Fruit fly (Drosophila melanogaster) whole organism, wandering third instar larva: ENCODE measurements around the gene Sbp2.

ENCODE experiments used
- Abd-B ChIP-seq: fragments of >200 bp; optimal IDR thresholded peaks from 2 replicates; lab custom pipeline; 2017; ENCODE audit warnings: missing biosample characterization, missing genetic modification characterization
- CG32264 ChIP-seq: fragments of 200-800 bp; sonication (Bioruptor generic); optimal IDR thresholded peaks from 2 replicates; lab custom pipeline; 2016; ENCODE audit warnings: missing biosample characterization, missing genetic modification characterization
- CG9705 ChIP-seq: fragments of 200-800 bp; sonication (Bioruptor generic); optimal IDR thresholded peaks from 2 replicates; lab custom pipeline; 2018; ENCODE audit warnings: missing biosample characterization, mild to moderate bottlenecking, missing genetic modification characterization
- CrebA ChIP-seq: fragments of 200-800 bp; sonication (Bioruptor generic); optimal IDR thresholded peaks from 2 replicates; lab custom pipeline; 2016; ENCODE audit warnings: missing biosample characterization, mild to moderate bottlenecking, missing genetic modification characterization, borderline replicate concordance
- Dfd ChIP-seq: fragments of >200 bp; optimal IDR thresholded peaks from 2 replicates; lab custom pipeline; 2017; ENCODE audit warnings: missing biosample characterization, missing genetic modification characterization
- GATAd ChIP-seq: sonication (Bioruptor generic); optimal IDR thresholded peaks from 2 replicates; lab custom pipeline; 2016; ENCODE audit warnings: missing biosample characterization, missing genetic modification characterization
- HLH106 ChIP-seq: fragments of 200-800 bp; optimal IDR thresholded peaks from 3 replicates; lab custom pipeline; 2019; ENCODE audit warnings: missing biosample characterization, mild to moderate bottlenecking, missing genetic modification characterization, moderate library complexity
- Hnf4 ChIP-seq: fragments of 200-800 bp; sonication (Bioruptor generic); optimal IDR thresholded peaks from 2 replicates; lab custom pipeline; 2016; ENCODE audit warnings: missing biosample characterization, mild to moderate bottlenecking, missing genetic modification characterization
- Hr78 ChIP-seq: fragments of >200 bp; optimal IDR thresholded peaks from 2 replicates; lab custom pipeline; 2017; ENCODE audit warnings: missing biosample characterization, missing genetic modification characterization
- Hr83 ChIP-seq: fragments of 200-300 bp; sonication (Bioruptor generic); optimal IDR thresholded peaks from 2 replicates; lab custom pipeline; 2016; ENCODE audit warnings: missing biosample characterization, mild to moderate bottlenecking, missing genetic modification characterization, moderate library complexity; ENCODE audit not compliant: poor library complexity, severe bottlenecking
- Jra ChIP-seq: sonication (Bioruptor generic); optimal IDR thresholded peaks from 2 replicates; lab custom pipeline; 2016; ENCODE audit warnings: missing biosample characterization, missing genetic modification characterization
- Mio ChIP-seq: sonication (Bioruptor generic); optimal IDR thresholded peaks from 2 replicates; lab custom pipeline; 2016; ENCODE audit warnings: missing biosample characterization, missing genetic modification characterization
- Myc ChIP-seq: fragments of >200 bp; optimal IDR thresholded peaks from 2 replicates; lab custom pipeline; 2017
- N ChIP-seq: fragments of >200 bp; optimal IDR thresholded peaks from 2 replicates; lab custom pipeline; 2018; ENCODE audit warnings: missing biosample characterization, missing external identifiers, missing genetic modification characterization
- OdsH ChIP-seq: fragments of 200-800 bp; sonication (Bioruptor generic); optimal IDR thresholded peaks from 2 replicates; lab custom pipeline; 2016; ENCODE audit warnings: missing biosample characterization, mild to moderate bottlenecking, missing genetic modification characterization
- Rel ChIP-seq, 2 experiments: fragments of 200-800 bp; sonication (Bioruptor generic) in 1 of 2; optimal IDR thresholded peaks; 2 replicates in 1 of 2; 3 replicates in 1 of 2; lab custom pipeline; 2016 to 2019; ENCODE audit warnings: mild to moderate bottlenecking in 2 of 2, missing biosample characterization in 2 of 2, missing genetic modification characterization in 2 of 2, moderate library complexity in 1 of 2
- Sp1 ChIP-seq: fragments of 200-800 bp; sonication (Bioruptor generic); optimal IDR thresholded peaks from 3 replicates; lab custom pipeline; 2019; ENCODE audit warnings: missing biosample characterization, mild to moderate bottlenecking, missing genetic modification characterization, moderate library complexity
- Vsx2 ChIP-seq: fragments of 200-300, 225-300 bp; sonication (Bioruptor generic); optimal IDR thresholded peaks from 2 replicates; lab custom pipeline; 2018; ENCODE audit warnings: missing biosample characterization, missing genetic modification characterization; ENCODE audit not compliant: partially characterized antibody
- br ChIP-seq: fragments of 200-800 bp; sonication (Bioruptor generic); optimal IDR thresholded peaks from 2 replicates; lab custom pipeline; 2016; ENCODE audit warnings: missing biosample characterization, missing genetic modification characterization
- brk ChIP-seq: fragments of 200-800 bp; sonication (Bioruptor generic); optimal IDR thresholded peaks from 2 replicates; lab custom pipeline; 2016; ENCODE audit warnings: missing biosample characterization, mild to moderate bottlenecking, missing genetic modification characterization
- dmrt93B ChIP-seq: fragments of 200-800 bp; sonication (Bioruptor generic); optimal IDR thresholded peaks from 2 replicates; lab custom pipeline; 2018; ENCODE audit warnings: missing biosample characterization, mild to moderate bottlenecking, missing genetic modification characterization
- dsf ChIP-seq: sonication (Bioruptor generic); optimal IDR thresholded peaks from 2 replicates; lab custom pipeline; 2016; ENCODE audit warnings: missing biosample characterization, missing genetic modification characterization, borderline replicate concordance
- ey ChIP-seq: fragments of 200-800 bp; sonication (Bioruptor generic); optimal IDR thresholded peaks from 2 replicates; lab custom pipeline; 2016; ENCODE audit warnings: missing biosample characterization, missing genetic modification characterization
- foxo ChIP-seq, 2 experiments: fragments of 200-800 bp; sonication (Bioruptor generic); optimal IDR thresholded peaks; 2 replicates in 1 of 2; 3 replicates in 1 of 2; lab custom pipeline; 2016 to 2017; ENCODE audit warnings: missing biosample characterization in 2 of 2, missing genetic modification characterization in 2 of 2
- fru ChIP-seq: fragments of 200-800 bp; sonication (Bioruptor generic); optimal IDR thresholded peaks from 3 replicates; lab custom pipeline; 2016; ENCODE audit warnings: missing biosample characterization, mild to moderate bottlenecking, missing genetic modification characterization
- h ChIP-seq: fragments of 200-800 bp; sonication (Bioruptor generic); optimal IDR thresholded peaks from 3 replicates; lab custom pipeline; 2016; ENCODE audit warnings: missing biosample characterization, mild to moderate bottlenecking, missing genetic modification characterization
- jim ChIP-seq: fragments of 175-275, 200-325 bp; sonication (Bioruptor generic); optimal IDR thresholded peaks from 2 replicates; lab custom pipeline; 2016; ENCODE audit warnings: missing biosample characterization, mild to moderate bottlenecking, missing genetic modification characterization
- lola ChIP-seq: fragments of >200 bp; optimal IDR thresholded peaks from 2 replicates; lab custom pipeline; 2017; ENCODE audit warnings: missing biosample characterization, missing genetic modification characterization
- psq ChIP-seq: fragments of 200-800 bp; sonication (Bioruptor generic); optimal IDR thresholded peaks from 3 replicates; lab custom pipeline; 2017; ENCODE audit warnings: missing biosample characterization, mild to moderate bottlenecking, missing genetic modification characterization, moderate library complexity
- rgr ChIP-seq: fragments of 200-800 bp; sonication (Bioruptor generic); optimal IDR thresholded peaks from 3 replicates; lab custom pipeline; 2016; ENCODE audit warnings: missing biosample characterization, mild to moderate bottlenecking, missing genetic modification characterization
- sage ChIP-seq: fragments of 200-800 bp; sonication (Bioruptor generic); optimal IDR thresholded peaks from 2 replicates; lab custom pipeline; 2016; ENCODE audit warnings: missing biosample characterization, mild to moderate bottlenecking, missing genetic modification characterization
- sv ChIP-seq: fragments of 200-800 bp; sonication (Bioruptor generic); optimal IDR thresholded peaks from 3 replicates; lab custom pipeline; 2016; ENCODE audit warnings: missing biosample characterization, missing genetic modification characterization
- tai ChIP-seq: sonication (Bioruptor generic); optimal IDR thresholded peaks from 2 replicates; lab custom pipeline; 2016; ENCODE audit warnings: missing biosample characterization, missing genetic modification characterization
- woc ChIP-seq: sonication (Bioruptor generic); optimal IDR thresholded peaks from 2 replicates; lab custom pipeline; 2016; ENCODE audit warnings: missing biosample characterization, mild to moderate bottlenecking, missing genetic modification characterization

Gene Sbp2

DNA sequence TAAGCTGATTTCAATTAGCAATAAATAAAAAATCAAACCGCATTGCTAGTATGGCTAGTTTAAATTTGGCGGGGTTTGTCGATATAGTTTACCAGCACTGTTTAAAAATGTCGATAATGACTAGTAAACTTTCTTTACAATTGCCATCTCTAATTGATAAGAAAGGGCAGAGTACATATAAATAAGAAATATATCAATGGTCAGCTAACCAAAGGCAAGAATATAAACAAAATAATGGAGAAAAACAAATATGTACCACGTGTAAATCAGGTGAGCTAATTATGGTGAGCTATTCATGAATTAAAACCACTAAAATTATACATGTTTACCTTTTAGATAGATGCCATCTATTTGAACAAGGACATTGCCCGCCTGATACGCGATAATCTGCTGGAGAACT, 35.0 kb downstream of the Sbp2 start, which contains the start of gene Pex2:
Gene Pex2 (plus strand): TSS at position 131 of the 400 bp plus-strand sequence.
- TF ChIP-seq tai (GFP tag; lab: Kevin White, UChicago) = no peak
- TF ChIP-seq brk = peak; percentile 60
- TF ChIP-seq sage (GFP tag; lab: Kevin White, UChicago) = peak; percentile 33
- peak; percentile 9 for TF ChIP-seq Jra
- no peak for TF ChIP-seq jim (GFP tag; lab: Kevin White, UChicago)
- peak; percentile 75 for TF ChIP-seq Hnf4 (GFP tag; lab: Kevin White, UChicago)
- peak; percentile 22 for TF ChIP-seq psq (GFP tag; lab: Kevin White, UChicago)
- peak; percentile 30 for TF ChIP-seq GATAd (GFP tag; lab: Kevin White, UChicago)
- TF ChIP-seq HLH106 = peak; percentile 9
- peak; percentile 34 for TF ChIP-seq fru (GFP tag; lab: Kevin White, UChicago)
- TF ChIP-seq OdsH (GFP tag; lab: Kevin White, UChicago) = peak; percentile 21

DNA sequence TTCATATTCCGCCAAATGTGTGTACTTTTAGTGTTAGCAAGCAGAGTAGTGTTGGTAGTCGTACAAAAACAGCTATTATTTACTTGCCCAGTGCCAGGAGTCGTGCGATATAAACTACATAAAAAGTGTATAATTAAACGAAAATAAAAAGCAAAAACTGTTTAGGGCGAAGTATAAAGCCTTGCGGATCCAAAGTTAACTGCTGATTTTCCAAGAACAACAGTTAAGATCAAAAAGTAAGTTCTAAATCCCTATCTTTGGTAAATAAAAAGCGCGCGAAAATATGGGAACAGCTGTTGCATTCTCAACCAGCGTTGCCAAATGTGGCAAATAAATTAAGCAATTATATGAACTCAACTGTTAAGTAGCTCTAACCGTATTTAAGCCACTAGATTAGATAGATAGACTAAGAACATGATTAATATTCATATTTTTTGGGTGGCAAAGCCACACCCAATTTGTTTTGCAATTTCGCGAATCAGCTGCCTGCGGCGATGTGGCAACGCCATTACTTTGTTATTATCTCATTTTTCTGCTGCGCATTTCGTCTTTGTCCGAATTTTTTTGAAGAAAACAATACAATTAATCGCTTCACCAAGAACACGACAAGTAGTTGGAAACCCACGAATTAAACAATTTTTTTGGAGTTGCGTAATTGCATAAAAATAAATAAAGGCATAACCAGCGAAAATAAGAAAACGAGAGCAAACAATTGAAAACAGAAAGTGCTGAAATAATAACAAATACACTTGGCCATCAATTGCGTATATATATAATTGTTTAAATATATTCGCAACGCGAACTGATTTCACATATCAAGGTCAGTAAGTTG, 36.5 kb downstream of the Sbp2 start, which contains the start of the genes Prim1 and CG7083:
Gene Prim1 (plus strand): TSS at position 51 of the 832 bp plus-strand sequence.
Gene CG7083 (plus strand): TSS at position 522 of the 832 bp plus-strand sequence.
- no peak for TF ChIP-seq CrebA (GFP tag; lab: Kevin White, UChicago)
- TF ChIP-seq fru (GFP tag; lab: Kevin White, UChicago) = peak; percentile 83
- TF ChIP-seq jim (GFP tag; lab: Kevin White, UChicago) = no peak
- no peak for TF ChIP-seq lola (GFP tag; lab: Kevin White, UChicago)
- TF ChIP-seq Myc (lab: Kevin White, UChicago) = peak; percentile 21
- peak; percentile 47 for TF ChIP-seq woc (GFP tag; lab: Kevin White, UChicago)
- peak; percentile 34 for TF ChIP-seq Jra
- peak; percentile 43 for TF ChIP-seq Sp1 (GFP tag; lab: Kevin White, UChicago)
- TF ChIP-seq Rel (GFP tag; optimal IDR thresholded peaks at IDR 0.05; lab: Kevin White, UChicago) = no peak
- TF ChIP-seq Rel (tag; optimal IDR thresholded peaks at IDR 0.05; lab: Kevin White, UChicago) = peak; percentile 96
- TF ChIP-seq Mio = no peak
- peak in 1 of 2 experiments; percentile 66 for TF ChIP-seq foxo (GFP tag; optimal IDR thresholded peaks at IDR 0.05; lab: Kevin White, UChicago)
- TF ChIP-seq br = peak; percentile 71
- peak; percentile 21 for TF ChIP-seq Hr83 (GFP tag; lab: Kevin White, UChicago)
- TF ChIP-seq GATAd (GFP tag; lab: Kevin White, UChicago) = peak; percentile 38
- peak; percentile 67 for TF ChIP-seq Hnf4 (GFP tag; lab: Kevin White, UChicago)
- no peak for TF ChIP-seq CG32264 (GFP tag; lab: Kevin White, UChicago)
- TF ChIP-seq HLH106 = peak; percentile 67
- TF ChIP-seq sage (GFP tag; lab: Kevin White, UChicago) = peak; percentile 34
- TF ChIP-seq ey (GFP tag; lab: Kevin White, UChicago) = peak; percentile 65
- peak; percentile 60 for TF ChIP-seq dsf (GFP tag; lab: Kevin White, UChicago)
- TF ChIP-seq dmrt93B (GFP tag; lab: Kevin White, UChicago) = no peak
- peak; percentile 75 for TF ChIP-seq h (GFP tag; lab: Kevin White, UChicago)
- peak; percentile 61 for TF ChIP-seq OdsH (GFP tag; lab: Kevin White, UChicago)
- TF ChIP-seq sv (GFP tag; lab: Kevin White, UChicago) = peak; percentile 42
- peak; percentile 49 for TF ChIP-seq psq (GFP tag; lab: Kevin White, UChicago)
- TF ChIP-seq rgr = peak; percentile 72
- TF ChIP-seq Hr78 = no peak
- TF ChIP-seq CG9705 (GFP tag; lab: Kevin White, UChicago) = peak; percentile 55
- TF ChIP-seq Dfd = no peak
- TF ChIP-seq, all 38 proteins: peak for 21

DNA sequence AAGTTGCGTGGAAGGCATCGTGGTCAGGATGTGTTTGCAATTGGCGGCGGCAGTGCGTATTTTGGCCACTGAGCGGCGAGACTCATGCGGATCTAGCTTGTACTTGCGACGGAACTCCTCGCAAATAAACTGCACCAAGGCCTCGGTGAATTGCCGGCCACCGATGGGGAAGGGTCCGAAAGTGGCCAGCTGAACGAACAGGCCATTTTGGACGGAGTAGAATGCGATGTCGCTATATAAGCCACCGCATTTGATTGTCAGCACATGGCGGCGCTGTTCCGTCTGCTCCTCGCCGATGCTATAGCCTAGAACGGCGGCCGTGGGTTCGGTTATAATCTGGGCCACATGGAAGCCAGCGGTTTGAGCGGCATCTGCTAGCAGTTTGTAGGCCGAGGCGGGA, 41.2 kb downstream of the Sbp2 start:
- TF ChIP-seq ey (GFP tag; lab: Kevin White, UChicago) (no peak), GATAd (GFP tag; lab: Kevin White, UChicago) (no peak), N (GFP tag; lab: Kevin White, UChicago) (no peak), Abd-B (GFP tag; lab: Kevin White, UChicago) (no peak), dmrt93B (GFP tag; lab: Kevin White, UChicago) (no peak), Vsx2 (GFP tag; lab: Kevin White, UChicago) (no peak), psq (GFP tag; lab: Kevin White, UChicago) (no peak)
